Worm (Caenorhabditis elegans) whole organism, mixed stage, embryonic: ENCODE measurements around the gene del-5.

ENCODE experiments used
- blmp-1 ChIP-seq: fragments of 150-350 bp; optimal IDR thresholded peaks from 2 replicates; lab custom pipeline; 2014; ENCODE audit warnings: missing biosample characterization, missing genetic modification characterization
- ceh-83 ChIP-seq: fragments of 200-800 bp; sonication (Bioruptor generic); optimal IDR thresholded peaks from 2 replicates; lab custom pipeline; 2018; ENCODE audit warnings: mild to moderate bottlenecking, missing genetic modification characterization, missing compliant biosample characterization
- nhr-28 ChIP-seq: fragments of 150-350 bp; optimal IDR thresholded peaks from 2 replicates; lab custom pipeline; 2014; ENCODE audit warnings: missing biosample characterization, missing genetic modification characterization
- pha-4 ChIP-seq: fragments of 150-350 bp; optimal IDR thresholded peaks from 2 replicates; lab custom pipeline; 2018; ENCODE audit warnings: missing biosample characterization, missing genetic modification reagents, missing genetic modification characterization
- tbx-8 ChIP-seq: fragments of 200-800 bp; sonication (Bioruptor generic); optimal IDR thresholded peaks from 2 replicates; lab custom pipeline; 2018; ENCODE audit warnings: mild to moderate bottlenecking, missing genetic modification characterization, moderate library complexity, missing compliant biosample characterization
- ztf-11 ChIP-seq: fragments of 150-350 bp; optimal IDR thresholded peaks from 2 replicates; lab custom pipeline; 2014; ENCODE audit warnings: missing biosample characterization, missing genetic modification characterization

DNA sequence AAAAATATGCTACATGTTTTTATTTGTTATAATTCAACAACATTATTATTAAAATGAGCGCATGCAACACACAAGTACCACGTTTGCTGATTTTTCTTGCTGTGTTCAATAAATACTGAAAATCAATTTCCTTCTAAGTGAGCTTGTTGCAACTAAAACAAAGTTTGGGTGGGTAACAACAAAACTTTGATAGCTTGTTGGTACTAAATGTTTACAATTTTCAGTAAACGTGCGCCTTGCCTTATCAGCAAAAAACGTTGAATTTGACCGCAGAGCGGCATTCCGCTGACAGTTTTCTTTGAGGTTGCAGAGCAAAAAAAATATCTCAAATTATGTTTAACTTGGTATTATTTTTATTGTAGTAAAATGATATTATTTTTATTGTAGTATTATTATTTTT lies 26.6 kb downstream of the del-5 start:
- no peak for TF ChIP-seq ceh-83 (GFP tag; lab: Kevin White, UChicago)
- TF ChIP-seq tbx-8 (GFP tag; lab: Kevin White, UChicago): no peak
- no peak for TF ChIP-seq pha-4 (tag; lab: Kevin White, UChicago)
- no peak for TF ChIP-seq ztf-11
- TF ChIP-seq nhr-28 (tag; lab: Kevin White, UChicago): no peak
- no peak for TF ChIP-seq blmp-1
